Fruit fly (Drosophila melanogaster) whole organism, embryonic: ENCODE data around the gene flr.

ENCODE experiments used
- Ada2b ChIP-seq: fragments of 200-800 bp; sonication (Bioruptor generic); IDR thresholded peaks from 2 replicates; pipeline ENCODE4 v1.3.6; 2022; ENCODE audit warnings: missing biosample characterization, missing genetic modification characterization
- B-H1 ChIP-seq: fragments of 200-800 bp; sonication (Bioruptor generic); IDR thresholded peaks from 3 replicates; pipeline ENCODE4 v1.3.6; 2022; ENCODE audit warnings: missing biosample characterization, missing genetic modification characterization
- CG10209 ChIP-seq: fragments of 200-800 bp; sonication (Bioruptor generic); optimal IDR thresholded peaks from 3 replicates; lab custom pipeline; 2017; ENCODE audit warnings: missing biosample characterization, mild to moderate bottlenecking, missing genetic modification characterization, missing genetic modification reagents
- CG11085 ChIP-seq: fragments of 200-800 bp; sonication (Bioruptor generic); IDR thresholded peaks from 2 replicates; pipeline ENCODE4 v1.3.6; 2022; ENCODE audit warnings: missing biosample characterization, missing genetic modification characterization
- CG11696 ChIP-seq: fragments of 200-800 bp; sonication (Bioruptor generic); IDR thresholded peaks from 2 replicates; pipeline ENCODE4 v1.3.6; 2022; ENCODE audit warnings: missing biosample characterization, missing genetic modification characterization
- CG13287 ChIP-seq: fragments of 200-800 bp; sonication (Bioruptor generic); IDR thresholded peaks from 2 replicates; pipeline ENCODE4 v1.3.6; 2022; ENCODE audit warnings: missing biosample characterization, missing genetic modification characterization; ENCODE audit not compliant: partially characterized antibody
- CG13894 ChIP-seq: fragments of 200-800 bp; sonication (Bioruptor generic); optimal IDR thresholded peaks from 3 replicates; lab custom pipeline; 2018; ENCODE audit warnings: missing biosample characterization, mild to moderate bottlenecking, missing genetic modification characterization, moderate library complexity
- CG14050 ChIP-seq: fragments of 200-800 bp; sonication (Bioruptor generic); IDR thresholded peaks from 3 replicates; pipeline ENCODE4 v1.3.6; 2022; ENCODE audit warnings: missing biosample characterization, missing genetic modification characterization
- CG15269 ChIP-seq: fragments of 200-800 bp; sonication (Bioruptor generic); optimal IDR thresholded peaks from 2 replicates; lab custom pipeline; 2018; ENCODE audit warnings: missing biosample characterization, mild to moderate bottlenecking, missing genetic modification characterization, moderate library complexity
- CG1529 ChIP-seq: fragments of 200-800 bp; sonication (Bioruptor generic); optimal IDR thresholded peaks from 3 replicates; lab custom pipeline; 2018; ENCODE audit warnings: missing biosample characterization, missing genetic modification characterization
- CG1602 ChIP-seq: fragments of 200-800 bp; sonication (Bioruptor generic); optimal IDR thresholded peaks from 3 replicates; lab custom pipeline; 2016; ENCODE audit warnings: missing biosample characterization, missing genetic modification characterization
- CG1647 ChIP-seq: fragments of 200-800 bp; sonication (Bioruptor generic); optimal IDR thresholded peaks from 3 replicates; lab custom pipeline; 2016; ENCODE audit warnings: missing biosample characterization, missing genetic modification characterization
- CG1792 ChIP-seq: fragments of 200-800 bp; sonication (Bioruptor generic); optimal IDR thresholded peaks from 2 replicates; lab custom pipeline; 2016; ENCODE audit warnings: missing biosample characterization, missing genetic modification characterization
- CG18262 ChIP-seq: fragments of 200-800 bp; optimal IDR thresholded peaks from 3 replicates; lab custom pipeline; 2019; ENCODE audit warnings: missing biosample characterization, mild to moderate bottlenecking, missing genetic modification characterization, moderate library complexity
- CG1832 ChIP-seq: fragments of 200-800 bp; sonication (Bioruptor generic); optimal IDR thresholded peaks from 2 replicates; lab custom pipeline; 2017; ENCODE audit warnings: missing biosample characterization, mild to moderate bottlenecking, missing genetic modification characterization, inconsistent platforms
- CG18619 ChIP-seq: fragments of 200-800 bp; sonication (Bioruptor generic); optimal IDR thresholded peaks from 3 replicates; lab custom pipeline; 2017; ENCODE audit warnings: missing biosample characterization, mild to moderate bottlenecking, missing genetic modification characterization
- CG32772 ChIP-seq: fragments of 200-800 bp; sonication (Bioruptor generic); IDR thresholded peaks from 2 replicates; pipeline ENCODE4 v1.3.6; 2022; ENCODE audit warnings: missing biosample characterization, missing genetic modification characterization
- CG3407 ChIP-seq: fragments of 200-800 bp; sonication (Bioruptor generic); optimal IDR thresholded peaks from 2 replicates; lab custom pipeline; 2018; ENCODE audit warnings: missing biosample characterization, mild to moderate bottlenecking, missing genetic modification characterization
- CG3726 ChIP-seq: fragments of 200-800 bp; sonication (Bioruptor generic); IDR thresholded peaks from 3 replicates; pipeline ENCODE4, ENCODE4 v1.3.6; 2022; ENCODE audit warnings: missing biosample characterization, missing genetic modification characterization
- CG4328 ChIP-seq: fragments of 200-800 bp; sonication (Bioruptor generic); optimal IDR thresholded peaks from 3 replicates; lab custom pipeline; 2017; ENCODE audit warnings: missing biosample characterization, missing genetic modification reagents, missing genetic modification characterization
- CG4730 ChIP-seq: fragments of 200-800 bp; sonication (Bioruptor generic); IDR thresholded peaks from 2 replicates; pipeline ENCODE4 v1.3.6; 2022; ENCODE audit warnings: missing biosample characterization, missing genetic modification characterization
- CG6813 ChIP-seq: fragments of 200-800 bp; sonication (Bioruptor generic); optimal IDR thresholded peaks from 2 replicates; lab custom pipeline; 2017; ENCODE audit warnings: missing biosample characterization, missing genetic modification characterization, mild to moderate bottlenecking, moderate library complexity, missing genetic modification reagents
- CG6854 ChIP-seq: fragments of 200-800 bp; sonication (Bioruptor generic); optimal IDR thresholded peaks from 3 replicates; lab custom pipeline; 2017; ENCODE audit warnings: missing biosample characterization, mild to moderate bottlenecking, missing genetic modification characterization
- CG8765 ChIP-seq: fragments of 200-800 bp; sonication (Bioruptor generic); IDR thresholded peaks from 2 replicates; pipeline ENCODE4 v1.3.6; 2022; ENCODE audit warnings: missing biosample characterization, missing genetic modification characterization
- CG8944 ChIP-seq: fragments of 200-800 bp; sonication (Bioruptor generic); optimal IDR thresholded peaks from 3 replicates; lab custom pipeline; 2016; ENCODE audit warnings: missing biosample characterization, missing genetic modification characterization
- Dad ChIP-seq: fragments of 200-800 bp; sonication (Bioruptor generic); optimal IDR thresholded peaks from 3 replicates; lab custom pipeline; 2016; ENCODE audit warnings: missing biosample characterization, missing genetic modification characterization
- Dek ChIP-seq: fragments of 200-800 bp; sonication (Bioruptor generic); optimal IDR thresholded peaks from 3 replicates; lab custom pipeline; 2019; ENCODE audit warnings: missing biosample characterization, mild to moderate bottlenecking, missing genetic modification characterization, moderate library complexity
- Dfd ChIP-seq, 2 experiments: fragments of >200 bp; optimal IDR thresholded peaks; 2 replicates each; lab custom pipeline; 2017; ENCODE audit warnings: missing biosample characterization in 2 of 2, missing genetic modification characterization in 2 of 2
- Dref ChIP-seq: fragments of 200-800 bp; sonication (Bioruptor generic); IDR thresholded peaks from 2 replicates; pipeline ENCODE4 v1.3.6; 2022; ENCODE audit warnings: missing biosample characterization, missing genetic modification characterization
- Elba2 ChIP-seq: fragments of 200-800 bp; sonication (Bioruptor generic); optimal IDR thresholded peaks from 3 replicates; lab custom pipeline; 2016; ENCODE audit warnings: missing biosample characterization, missing genetic modification characterization
- Fer1 ChIP-seq: fragments of 200-800 bp; sonication (Bioruptor generic); optimal IDR thresholded peaks from 2 replicates; lab custom pipeline; 2017; ENCODE audit warnings: missing biosample characterization, mild to moderate bottlenecking, missing genetic modification characterization
- Hr3 ChIP-seq: fragments of 200-800 bp; sonication (Bioruptor generic); optimal IDR thresholded peaks from 3 replicates; lab custom pipeline; 2016; ENCODE audit warnings: missing biosample characterization, missing genetic modification characterization
- MESR4 ChIP-seq: fragments of 200-800 bp; sonication (Bioruptor generic); optimal IDR thresholded peaks from 2 replicates; lab custom pipeline; 2018; ENCODE audit warnings: missing biosample characterization, mild to moderate bottlenecking, missing genetic modification characterization, moderate library complexity
- Max ChIP-seq: fragments of 200-800 bp; sonication (Bioruptor generic); optimal IDR thresholded peaks from 2 replicates; lab custom pipeline; 2016; ENCODE audit warnings: missing biosample characterization, mild to moderate bottlenecking, missing genetic modification characterization
- NC2α ChIP-seq: fragments of 200-800 bp; sonication (Bioruptor generic); optimal IDR thresholded peaks from 2 replicates; lab custom pipeline; 2016; ENCODE audit warnings: missing biosample characterization, missing genetic modification characterization
- PHDP ChIP-seq: fragments of 200-800 bp; sonication (Bioruptor generic); optimal IDR thresholded peaks from 3 replicates; lab custom pipeline; 2018; ENCODE audit warnings: missing biosample characterization, mild to moderate bottlenecking, missing genetic modification characterization, moderate library complexity
- Scr ChIP-seq: fragments of 200-800 bp; sonication (Bioruptor generic); IDR thresholded peaks from 2 replicates; pipeline ENCODE4 v1.3.6; 2022; ENCODE audit warnings: missing biosample characterization, missing genetic modification characterization; ENCODE audit not compliant: partially characterized antibody
- Spps ChIP-seq: fragments of 200-800 bp; sonication (Bioruptor generic); optimal IDR thresholded peaks from 2 replicates; lab custom pipeline; 2018; ENCODE audit warnings: missing biosample characterization, mild to moderate bottlenecking, missing genetic modification characterization
- al ChIP-seq: fragments of 200-800 bp; sonication (Bioruptor generic); IDR thresholded peaks from 2 replicates; pipeline ENCODE4 v1.3.6; 2022; ENCODE audit warnings: missing biosample characterization, missing genetic modification characterization
- dpn ChIP-seq, 2 experiments: fragments of 200-800 bp; sonication (Bioruptor generic); optimal IDR thresholded peaks; 3 replicates each; lab custom pipeline; 2016; ENCODE audit warnings: missing biosample characterization in 2 of 2, missing genetic modification characterization in 2 of 2
- grau ChIP-seq: fragments of 200-800 bp; optimal IDR thresholded peaks from 3 replicates; lab custom pipeline; 2019; ENCODE audit warnings: missing biosample characterization, mild to moderate bottlenecking, missing genetic modification characterization, moderate library complexity
- hth ChIP-seq: fragments of >200 bp; optimal IDR thresholded peaks from 2 replicates; lab custom pipeline; 2017; ENCODE audit warnings: inconsistent platforms
- lilli ChIP-seq: fragments of 200-800 bp; sonication (Bioruptor generic); optimal IDR thresholded peaks from 3 replicates; lab custom pipeline; 2016; ENCODE audit warnings: missing biosample characterization, missing genetic modification characterization
- schlank ChIP-seq: fragments of 200-800 bp; sonication (Bioruptor generic); optimal IDR thresholded peaks from 2 replicates; lab custom pipeline; 2018; ENCODE audit warnings: missing biosample characterization, mild to moderate bottlenecking, missing genetic modification characterization
- scrt ChIP-seq: fragments of 200-800 bp; sonication (Bioruptor generic); optimal IDR thresholded peaks from 2 replicates; lab custom pipeline; 2018; ENCODE audit warnings: missing biosample characterization, mild to moderate bottlenecking, missing genetic modification characterization, moderate library complexity
- sisA ChIP-seq: fragments of 200-800 bp; sonication (Bioruptor generic); IDR thresholded peaks from 2 replicates; pipeline ENCODE4 v1.3.6; 2022; ENCODE audit warnings: missing biosample characterization, missing genetic modification characterization
- so ChIP-seq: fragments of 200-800 bp; sonication (Bioruptor generic); IDR thresholded peaks from 3 replicates; pipeline ENCODE4 v1.3.6; 2022; ENCODE audit warnings: missing biosample characterization, missing genetic modification characterization
- stc ChIP-seq: fragments of 200-800 bp; sonication (Bioruptor generic); IDR thresholded peaks from 2 replicates; pipeline ENCODE4 v1.3.6; 2022; ENCODE audit warnings: missing biosample characterization, missing genetic modification characterization
- stwl ChIP-seq: fragments of 200-800 bp; sonication (Bioruptor generic); optimal IDR thresholded peaks from 3 replicates; lab custom pipeline; 2018; ENCODE audit warnings: missing biosample characterization, mild to moderate bottlenecking, missing genetic modification characterization, moderate library complexity
- tin ChIP-seq: fragments of 200-800 bp; sonication (Bioruptor generic); optimal IDR thresholded peaks from 3 replicates; lab custom pipeline; 2016; ENCODE audit warnings: missing biosample characterization, missing genetic modification characterization
- ttk ChIP-seq: fragments of 200-800 bp; sonication (Bioruptor generic); IDR thresholded peaks from 2 replicates; pipeline ENCODE4 v2.1.2; 2022; ENCODE audit warnings: missing biosample characterization, missing genetic modification characterization

flr gene

dm6 chr3L:13403141-13403867 is 9.3 kb upstream of the flr start (continued):
- no peak for TF ChIP-seq CG3726 (GFP tag; lab: Robert Waterston, UW)
- no peak for TF ChIP-seq CG1602 (GFP tag; lab: Kevin White, UChicago)
- no peak for TF ChIP-seq CG3407 (GFP tag; lab: Kevin White, UChicago)
- no peak for TF ChIP-seq Spps (tag; lab: Kevin White, UChicago)
- no peak for TF ChIP-seq CG4328 (GFP tag; lab: Kevin White, UChicago)
- no peak for TF ChIP-seq CG8944 (GFP tag; lab: Kevin White, UChicago)
- no peak for TF ChIP-seq CG6854 (GFP tag; lab: Kevin White, UChicago)
- TF ChIP-seq CG32772, result no peak
- TF ChIP-seq CG11696 (GFP tag; lab: Robert Waterston, UW), result no peak
- no peak for TF ChIP-seq CG1647 (GFP tag; lab: Kevin White, UChicago)
- TF ChIP-seq tin (GFP tag; lab: Kevin White, UChicago), result peak; percentile 10
- no peak for TF ChIP-seq stwl (tag; lab: Kevin White, UChicago)
- TF ChIP-seq Scr (GFP tag; lab: Robert Waterston, UW), result no peak
- no peak for TF ChIP-seq CG8765
- TF ChIP-seq CG13894, result no peak
- TF ChIP-seq sisA (GFP tag; lab: Robert Waterston, UW), result no peak
- TF ChIP-seq al (GFP tag; lab: Robert Waterston, UW), result no peak
- no peak for TF ChIP-seq stc (GFP tag; lab: Robert Waterston, UW)
- no peak; the same call in 1 of the 2 replicates for TF ChIP-seq CG4730 (GFP tag; lab: Robert Waterston, UW)
- TF ChIP-seq scrt (GFP tag; lab: Kevin White, UChicago), result no peak
- no peak for TF ChIP-seq PHDP (tag; lab: Kevin White, UChicago)
- no peak for TF ChIP-seq hth (lab: Kevin White, UChicago)
- no peak for TF ChIP-seq Fer1 (GFP tag; lab: Kevin White, UChicago)
- no peak for TF ChIP-seq B-H1
- TF ChIP-seq Dad, result no peak
- TF ChIP-seq Elba2 (GFP tag; lab: Kevin White, UChicago), result no peak
- no peak for TF ChIP-seq grau
- no peak for TF ChIP-seq CG15269
- no peak for TF ChIP-seq CG6813
- no peak for TF ChIP-seq Dref (GFP tag; lab: Robert Waterston, UW)
- TF ChIP-seq CG18619 (GFP tag; lab: Kevin White, UChicago), result no peak
- TF ChIP-seq Dfd (GFP tag; optimal IDR thresholded peaks at IDR 0.05; lab: Kevin White, UChicago), result no peak
- TF ChIP-seq CG1832 (GFP tag; lab: Kevin White, UChicago), result no peak
- no peak for TF ChIP-seq CG11085 (GFP tag; lab: Robert Waterston, UW)
- TF ChIP-seq Max, result no peak
- TF ChIP-seq CG1529 (GFP tag; lab: Kevin White, UChicago), result no peak
- no peak for TF ChIP-seq NC2α (GFP tag; lab: Kevin White, UChicago)
- no peak for TF ChIP-seq CG14050 (GFP tag; lab: Robert Waterston, UW)
- no peak for TF ChIP-seq Hr3
- no peak for TF ChIP-seq so (GFP tag; lab: Robert Waterston, UW)
- TF ChIP-seq Dek (tag; lab: Kevin White, UChicago), result no peak
- TF ChIP-seq ttk, result no peak
- TF ChIP-seq lilli (GFP tag; lab: Kevin White, UChicago), result no peak
- TF ChIP-seq CG13287 (GFP tag; lab: Robert Waterston, UW), result 0 out of 2 replicates have a peak, but pooled peaks have one; percentile 21
- no peak for TF ChIP-seq CG1792 (GFP tag; lab: Kevin White, UChicago)
- no peak for TF ChIP-seq schlank
- TF ChIP-seq dpn (GFP tag; optimal IDR thresholded peaks at IDR 0.05; lab: Kevin White, UChicago), result no peak
- TF ChIP-seq Ada2b (GFP tag; lab: Robert Waterston, UW), result no peak
- TF ChIP-seq CG10209 (GFP tag; lab: Kevin White, UChicago), result no peak
- no peak for TF ChIP-seq MESR4 (GFP tag; lab: Kevin White, UChicago)
- peak; percentile 84 for TF ChIP-seq CG18262 (tag; lab: Kevin White, UChicago)
